Fruit fly (Drosophila melanogaster): ENCODE results near the gene ImpL2.

ImpL2 gene

dm6 chr3L:4269920-4270319 is 34.0 kb upstream of the ImpL2 start (continued):
- peak; percentile 34 for TF ChIP-seq CG5245 (GFP tag; optimal IDR thresholded peaks at IDR 0.05)
- no peak for TF ChIP-seq CG7745 (tag; optimal IDR thresholded peaks at IDR 0.05)
- no peak for TF ChIP-seq B-H1 (GFP tag; IDR thresholded peaks at IDR 0.05)
- TF ChIP-seq org-1 (GFP tag; optimal IDR thresholded peaks at IDR 0.05) = peak; percentile 71
- TF ChIP-seq CG18619 (GFP tag; optimal IDR thresholded peaks at IDR 0.05) = peak; percentile 17
- peak; percentile 65 for TF ChIP-seq CG30403 (GFP tag; optimal IDR thresholded peaks at IDR 0.05)
- TF ChIP-seq CG34224 (GFP tag; IDR thresholded peaks at IDR 0.05; ENCODE audit: partially characterized antibody) = no peak
- TF ChIP-seq chm (GFP tag; IDR thresholded peaks at IDR 0.05) = no peak
- TF ChIP-seq CG16815 (GFP tag; optimal IDR thresholded peaks at IDR 0.05) = peak; percentile 31
- TF ChIP-seq D19B (GFP tag; optimal IDR thresholded peaks at IDR 0.05) = no peak
- TF ChIP-seq CG17328 (GFP tag; IDR thresholded peaks at IDR 0.05) = peak; percentile 31; the same call in 1 of the 2 replicates
- peak; percentile 62; the same call in 1 of the 2 replicates for TF ChIP-seq seq (GFP tag; IDR thresholded peaks at IDR 0.05)
- peak; percentile 79 for TF ChIP-seq Fer1 (GFP tag; optimal IDR thresholded peaks at IDR 0.05)
- TF ChIP-seq CG4282 (GFP tag; optimal IDR thresholded peaks at IDR 0.05) = no peak
- peak; percentile 53; the same call in 1 of the 2 replicates for TF ChIP-seq CG5953 (GFP tag; IDR thresholded peaks at IDR 0.05)
- no peak for TF ChIP-seq slp2 (GFP tag; optimal IDR thresholded peaks at IDR 0.05)
- TF ChIP-seq Drgx (GFP tag; IDR thresholded peaks at IDR 0.05) = peak; percentile 75
- TF ChIP-seq btn (GFP tag; optimal IDR thresholded peaks at IDR 0.05) = no peak
- TF ChIP-seq gcm (GFP tag; optimal IDR thresholded peaks at IDR 0.05) = peak; percentile 72
- no peak for TF ChIP-seq Opbp (GFP tag; IDR thresholded peaks at IDR 0.05; ENCODE audit: partially characterized antibody)
- TF ChIP-seq Atf6 (GFP tag; IDR thresholded peaks at IDR 0.05) = peak; percentile 51; the same call in 1 of the 2 replicates
- TF ChIP-seq Doc2 (GFP tag; IDR thresholded peaks at IDR 0.05) = no peak
- TF ChIP-seq CG5180 (GFP tag; optimal IDR thresholded peaks at IDR 0.05) = peak; percentile 56
- no peak for TF ChIP-seq CTCF (GFP tag; optimal IDR thresholded peaks at IDR 0.05)
- TF ChIP-seq Pdp1 (GFP tag; optimal IDR thresholded peaks at IDR 0.05) = peak in 1 of 2 experiments; percentile 14
- peak; percentile 61; the same call in 1 of the 2 replicates for TF ChIP-seq sob (GFP tag; IDR thresholded peaks at IDR 0.05)
- peak; percentile 35; the same call in 1 of the 3 replicates for TF ChIP-seq Aef1 (GFP tag; IDR thresholded peaks at IDR 0.05)
- peak; percentile 44 for TF ChIP-seq HmgZ (tag; optimal IDR thresholded peaks at IDR 0.05)
- TF ChIP-seq ara (GFP tag; IDR thresholded peaks at IDR 0.05) = peak; percentile 75
- peak; percentile 71 for TF ChIP-seq bcd (GFP tag; optimal IDR thresholded peaks at IDR 0.05)
- TF ChIP-seq Nf-YA (GFP tag; IDR thresholded peaks at IDR 0.05) = peak; percentile 15; the same call in 1 of the 2 replicates
- TF ChIP-seq CG1792 (GFP tag; optimal IDR thresholded peaks at IDR 0.05) = no peak
- no peak for TF ChIP-seq pho (GFP tag; optimal IDR thresholded peaks at IDR 0.05)
- TF ChIP-seq grau (tag; optimal IDR thresholded peaks at IDR 0.05) = peak; percentile 81
- TF ChIP-seq fru (optimal IDR thresholded peaks at IDR 0.05) = no peak
- peak; percentile 77 for TF ChIP-seq D19A (tag; optimal IDR thresholded peaks at IDR 0.05)
- TF ChIP-seq CG12391 (tag; optimal IDR thresholded peaks at IDR 0.05) = peak; percentile 82
- TF ChIP-seq HLH4C (GFP tag; IDR thresholded peaks at IDR 0.05; ENCODE audit: partially characterized antibody) = no peak
- TF ChIP-seq Gug (GFP tag; IDR thresholded peaks at IDR 0.05) = 0 out of 4 replicates have a peak, but pooled peaks have one; percentile 8
- TF ChIP-seq hb (GFP tag; IDR thresholded peaks at IDR 0.05; ENCODE audit: partially characterized antibody) = no peak
- no peak for TF ChIP-seq hth (optimal IDR thresholded peaks at IDR 0.05)
- TF ChIP-seq tna (GFP tag; IDR thresholded peaks at IDR 0.05; ENCODE audit: partially characterized antibody) = no peak
- TF ChIP-seq CG12071 (GFP tag; optimal IDR thresholded peaks at IDR 0.05) = peak; percentile 56
- TF ChIP-seq gt (GFP tag; IDR thresholded peaks at IDR 0.05) = 0 out of 2 replicates have a peak, but pooled peaks have one; percentile 7
- TF ChIP-seq Med (GFP tag) = peak; percentile 37
- peak; percentile 15; the same call in 1 of the 3 replicates for TF ChIP-seq C15 (GFP tag; IDR thresholded peaks at IDR 0.05)
- TF ChIP-seq CG18599 (GFP tag; optimal IDR thresholded peaks at IDR 0.05) = peak; percentile 80
- no peak for TF ChIP-seq sima (GFP tag; optimal IDR thresholded peaks at IDR 0.05)
- peak; percentile 44 for TF ChIP-seq CG4328 (GFP tag; optimal IDR thresholded peaks at IDR 0.05)
- peak; percentile 81 for TF ChIP-seq phol (tag; optimal IDR thresholded peaks at IDR 0.05)
- peak; percentile 37; the same call in 1 of the 3 replicates for TF ChIP-seq ase (GFP tag; IDR thresholded peaks at IDR 0.05)
- no peak for TF ChIP-seq Tbp (GFP tag; optimal IDR thresholded peaks at IDR 0.05)

All from whole organism, embryonic.